Worm (Caenorhabditis elegans): Measurements from ENCODE around the gene W06F12.3.

W06F12.3 gene

ce11 chrIII:13717505-13717904 lies 17.3 kb upstream of the W06F12.3 start (continued):
- TF ChIP-seq egl-44 (GFP tag; IDR thresholded peaks at IDR 0.05) (no peak), snpc-3.4 (tag; optimal IDR thresholded peaks at IDR 0.05) (no peak), C06A6.2 (GFP tag; conservative IDR thresholded peaks at IDR 0.05) (no peak), pbrm-1 (GFP tag; IDR thresholded peaks at IDR 0.05) (0 out of 2 replicates have a peak, but pooled peaks have one; percentile 35), egrh-3 (GFP tag; IDR thresholded peaks at IDR 0.05) (no peak), K12H6.12 (tag; optimal IDR thresholded peaks at IDR 0.05) (peak; percentile 8), let-526 (GFP tag; IDR thresholded peaks at IDR 0.05) (no peak), chd-7 (tag; optimal IDR thresholded peaks at IDR 0.05) (peak; percentile 19), pha-4 (tag; optimal IDR thresholded peaks at IDR 0.05) (no peak), madf-6 (GFP tag; IDR thresholded peaks at IDR 0.05) (no peak; the same call in 1 of the 2 replicates), rcor-1 (GFP tag; IDR thresholded peaks at IDR 0.05) (0 out of 2 replicates have a peak, but pooled peaks have one; percentile 39), F23B12.7 (tag; optimal IDR thresholded peaks at IDR 0.05; ENCODE audit: insufficient read depth) (no peak), dox-1 (GFP tag; IDR thresholded peaks at IDR 0.05) (no peak), fkh-3 (tag; optimal IDR thresholded peaks at IDR 0.05) (no peak), ztf-6 (GFP tag; IDR thresholded peaks at IDR 0.05) (no peak), nfyb-1 (GFP tag; IDR thresholded peaks at IDR 0.05) (peak; percentile 62; the same call in 1 of the 2 replicates), snpc-4 (GFP tag; optimal IDR thresholded peaks at IDR 0.05) (no peak), snpc-4 (tag; optimal IDR thresholded peaks at IDR 0.05) (no peak), rpc-1 (optimal IDR thresholded peaks at IDR 0.05) (no peak), rpc-1 (tag; optimal IDR thresholded peaks at IDR 0.05) (no peak), ztf-18 (tag; optimal IDR thresholded peaks at IDR 0.05) (no peak), bed-2 (GFP tag; IDR thresholded peaks at IDR 0.05) (no peak), ztf-22 (GFP tag; optimal IDR thresholded peaks at IDR 0.05) (no peak), nhr-27 (tag; optimal IDR thresholded peaks at IDR 0.05) (no peak), aptf-2 (GFP tag; conservative IDR thresholded peaks at IDR 0.05) (no peak), ztf-25 (GFP tag; IDR thresholded peaks at IDR 0.05) (no peak), attf-3 (GFP tag; conservative IDR thresholded peaks at IDR 0.05) (no peak), tbx-9 (tag; optimal IDR thresholded peaks at IDR 0.05; ENCODE audit: borderline replicate concordance) (no peak)

ce11 chrIII:13718403-13718969 lies 16.3 kb upstream of the W06F12.3 start:
- TF ChIP-seq Y95B8A.8 (GFP tag; IDR thresholded peaks at IDR 0.05): no peak
- no peak for TF ChIP-seq C06A6.2 (GFP tag; conservative IDR thresholded peaks at IDR 0.05)
- TF ChIP-seq hsf-1 (GFP tag; IDR thresholded peaks at IDR 0.05): no peak
- no peak for TF ChIP-seq tbx-9 (tag; optimal IDR thresholded peaks at IDR 0.05; ENCODE audit: borderline replicate concordance)
- TF ChIP-seq zfh-2 (GFP tag; conservative IDR thresholded peaks at IDR 0.05): 0 out of 2 replicates have a peak, but pooled peaks have one; percentile 7
- 0 out of 2 replicates have a peak, but pooled peaks have one; percentile 30 for TF ChIP-seq nfyb-1 (GFP tag; IDR thresholded peaks at IDR 0.05)
- no peak for TF ChIP-seq sptf-2 (GFP tag; optimal IDR thresholded peaks at IDR 0.05)
- TF ChIP-seq dpl-1 (GFP tag; optimal IDR thresholded peaks at IDR 0.05): no peak
- no peak for TF ChIP-seq ceh-58 (GFP tag; IDR thresholded peaks at IDR 0.05)
- peak; percentile 42 for TF ChIP-seq nhr-80 (tag; optimal IDR thresholded peaks at IDR 0.05)
- TF ChIP-seq lsl-1 (GFP tag; optimal IDR thresholded peaks at IDR 0.05): no peak
- no peak for TF ChIP-seq snpc-1.3 (tag; optimal IDR thresholded peaks at IDR 0.05; ENCODE audit: insufficient read depth)
- TF ChIP-seq Y67H2A.10 (GFP tag; conservative IDR thresholded peaks at IDR 0.05): no peak
- no peak for TF ChIP-seq F10E7.11 (tag; optimal IDR thresholded peaks at IDR 0.05)
- 0 out of 2 replicates have a peak, but pooled peaks have one; percentile 9 for TF ChIP-seq madf-6 (GFP tag; IDR thresholded peaks at IDR 0.05)
- 0 out of 2 replicates have a peak, but pooled peaks have one; percentile 14 for TF ChIP-seq dox-1 (GFP tag; IDR thresholded peaks at IDR 0.05)
- no peak for TF ChIP-seq ekl-4 (GFP tag; IDR thresholded peaks at IDR 0.05)
- TF ChIP-seq attf-5 (GFP tag; optimal IDR thresholded peaks at IDR 0.05): peak; percentile 15
- TF ChIP-seq lir-1 (GFP tag; conservative IDR thresholded peaks at IDR 0.05): no peak
- no peak for TF ChIP-seq snpc-4 (GFP tag; optimal IDR thresholded peaks at IDR 0.05)
- TF ChIP-seq snpc-4 (tag; optimal IDR thresholded peaks at IDR 0.05): no peak
- no peak for TF ChIP-seq ceh-91 (GFP tag; IDR thresholded peaks at IDR 0.05)
- no peak for TF ChIP-seq nhr-27 (tag; optimal IDR thresholded peaks at IDR 0.05)
- TF ChIP-seq attf-3 (GFP tag; conservative IDR thresholded peaks at IDR 0.05): no peak
- peak; percentile 46 for TF ChIP-seq ceh-27 (GFP tag; optimal IDR thresholded peaks at IDR 0.05)

Data from whole organism, young adult.